Fruit fly (Drosophila melanogaster): Measurements from ENCODE around the gene Usp30.

Gene Usp30

DNA sequence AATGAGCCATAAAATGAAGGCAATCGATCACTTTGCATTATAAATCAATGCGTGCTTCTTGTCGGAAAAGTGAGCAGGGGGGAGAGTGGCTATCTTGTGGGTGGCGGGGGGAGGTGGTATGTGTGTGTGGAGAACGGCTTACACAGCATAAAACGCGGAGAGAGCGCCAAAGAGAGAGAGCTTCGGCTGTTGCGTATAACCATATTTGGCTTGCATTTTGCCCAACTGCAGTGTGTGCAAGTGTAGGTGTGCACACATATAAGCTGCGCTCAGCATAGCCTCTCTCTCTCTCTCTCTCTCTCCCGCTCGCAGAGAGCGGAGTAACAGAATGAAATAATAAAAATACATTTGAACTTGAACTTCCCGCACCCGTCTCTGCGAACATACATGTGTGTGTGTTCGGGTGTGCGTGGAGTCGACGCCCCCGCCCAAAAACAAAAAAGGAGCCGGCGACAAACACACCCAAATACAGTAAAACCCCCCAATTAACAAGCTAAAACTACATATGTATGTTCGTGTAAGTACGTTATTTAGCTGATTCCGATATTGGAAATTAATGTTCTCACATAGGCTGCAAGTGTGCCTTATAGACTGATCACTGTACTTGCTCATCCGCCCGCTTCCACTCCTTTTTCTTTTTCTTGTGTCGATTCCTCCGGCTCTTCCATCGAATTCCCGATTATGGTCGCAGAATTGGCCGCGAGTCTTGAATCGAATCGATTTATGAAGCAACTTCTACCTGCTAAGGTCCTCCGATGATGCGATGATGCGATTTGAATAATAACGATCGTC is 7.4 kb upstream of the Usp30 start (continued):
- no peak for TF ChIP-seq N (GFP tag; optimal IDR thresholded peaks at IDR 0.05)
- peak; percentile 88 for TF ChIP-seq Vsx2 (GFP tag; optimal IDR thresholded peaks at IDR 0.05; ENCODE audit: partially characterized antibody)
- peak; percentile 95 for TF ChIP-seq h (GFP tag; optimal IDR thresholded peaks at IDR 0.05)
- TF ChIP-seq jim (GFP tag; optimal IDR thresholded peaks at IDR 0.05) = peak; percentile 34
- peak; percentile 28 to 91 for TF ChIP-seq foxo (GFP tag; optimal IDR thresholded peaks at IDR 0.05)
- peak; percentile 90 for TF ChIP-seq OdsH (GFP tag; optimal IDR thresholded peaks at IDR 0.05)
- peak; percentile 86 for TF ChIP-seq br (GFP tag; optimal IDR thresholded peaks at IDR 0.05)
- peak; percentile 73 for TF ChIP-seq Jra (GFP tag; optimal IDR thresholded peaks at IDR 0.05)
- peak; percentile 85 for TF ChIP-seq Dif (GFP tag; optimal IDR thresholded peaks at IDR 0.05; ENCODE audit: partially characterized antibody)
- TF ChIP-seq Rel (GFP tag; optimal IDR thresholded peaks at IDR 0.05) = peak; percentile 21
- TF ChIP-seq Rel (tag; optimal IDR thresholded peaks at IDR 0.05) = peak; percentile 83
- TF ChIP-seq Mio (GFP tag; optimal IDR thresholded peaks at IDR 0.05) = peak; percentile 53

- no peak for TF ChIP-seq usp (GFP tag; optimal IDR thresholded peaks at IDR 0.05)
- no peak for TF ChIP-seq Vsx2 (GFP tag; optimal IDR thresholded peaks at IDR 0.05; ENCODE audit: partially characterized antibody)
- no peak for TF ChIP-seq Jra (GFP tag; optimal IDR thresholded peaks at IDR 0.05)
These were observed 6.4 kb upstream of the Usp30 start for dm6 chrX:5885973-5886372.

DNA sequence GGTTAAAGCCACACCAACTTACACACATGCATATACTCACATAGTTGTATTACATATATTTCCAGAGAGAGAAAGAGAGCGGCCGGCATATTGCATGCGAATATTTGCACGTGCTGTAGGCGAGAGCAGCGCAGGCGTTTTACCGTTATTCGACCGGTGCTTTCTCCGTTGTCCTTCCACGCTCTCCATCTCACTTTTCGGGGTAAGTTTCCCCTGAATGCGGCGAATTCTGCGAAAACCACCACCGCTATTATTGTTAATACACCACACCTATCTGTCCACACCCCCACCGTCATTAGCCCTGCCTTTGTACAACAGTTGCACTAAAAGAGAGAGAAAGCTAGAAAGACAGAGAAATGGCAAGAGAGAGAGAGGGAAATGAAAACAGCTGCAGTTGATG is 5.9 kb upstream of the Usp30 start:
- TF ChIP-seq Abd-B (GFP tag; optimal IDR thresholded peaks at IDR 0.05) = no peak
- no peak for TF ChIP-seq HLH106 (tag; optimal IDR thresholded peaks at IDR 0.05)
- no peak for TF ChIP-seq fru (GFP tag; optimal IDR thresholded peaks at IDR 0.05)
- TF ChIP-seq Sp1 (GFP tag; optimal IDR thresholded peaks at IDR 0.05) = no peak
- TF ChIP-seq brk (GFP tag; optimal IDR thresholded peaks at IDR 0.05) = no peak
- TF ChIP-seq br (GFP tag; optimal IDR thresholded peaks at IDR 0.05) = no peak
- no peak for TF ChIP-seq Dif (GFP tag; optimal IDR thresholded peaks at IDR 0.05; ENCODE audit: partially characterized antibody)
- TF ChIP-seq OdsH (GFP tag; optimal IDR thresholded peaks at IDR 0.05) = no peak
- no peak for TF ChIP-seq sage (GFP tag; optimal IDR thresholded peaks at IDR 0.05)
- no peak for TF ChIP-seq woc (GFP tag; optimal IDR thresholded peaks at IDR 0.05)
- TF ChIP-seq rgr (GFP tag; optimal IDR thresholded peaks at IDR 0.05) = no peak
- TF ChIP-seq dsf (GFP tag; optimal IDR thresholded peaks at IDR 0.05; ENCODE audit: borderline replicate concordance) = no peak

- no peak for TF ChIP-seq lola (GFP tag; optimal IDR thresholded peaks at IDR 0.05)
- TF ChIP-seq woc (GFP tag; optimal IDR thresholded peaks at IDR 0.05) = no peak
- TF ChIP-seq psq (GFP tag; optimal IDR thresholded peaks at IDR 0.05) = no peak
- no peak for TF ChIP-seq dl (GFP tag; optimal IDR thresholded peaks at IDR 0.05; ENCODE audit: insufficient read depth in 1 of 2, partially characterized antibody in 2 of 2)
- TF ChIP-seq h (GFP tag; optimal IDR thresholded peaks at IDR 0.05) = no peak
- TF ChIP-seq Abd-B (GFP tag; optimal IDR thresholded peaks at IDR 0.05) = no peak
- TF ChIP-seq CG32264 (GFP tag; optimal IDR thresholded peaks at IDR 0.05) = no peak
- TF ChIP-seq CG9705 (GFP tag; optimal IDR thresholded peaks at IDR 0.05) = no peak
- no peak for TF ChIP-seq usp (GFP tag; optimal IDR thresholded peaks at IDR 0.05)
- no peak for TF ChIP-seq pan (optimal IDR thresholded peaks at IDR 0.05)
- TF ChIP-seq Jra (GFP tag; optimal IDR thresholded peaks at IDR 0.05) = no peak
- TF ChIP-seq N (GFP tag; optimal IDR thresholded peaks at IDR 0.05) = no peak
- TF ChIP-seq CrebA (GFP tag; optimal IDR thresholded peaks at IDR 0.05; ENCODE audit: borderline replicate concordance) = no peak
- TF ChIP-seq sage (GFP tag; optimal IDR thresholded peaks at IDR 0.05) = no peak
- TF ChIP-seq tai (GFP tag; optimal IDR thresholded peaks at IDR 0.05) = no peak
- TF ChIP-seq jim (GFP tag; optimal IDR thresholded peaks at IDR 0.05) = no peak
These were observed 5.3 kb upstream of the Usp30 start for dm6 chrX:5884887-5885286.

- TF ChIP-seq N (GFP tag; optimal IDR thresholded peaks at IDR 0.05) (no peak), psq (GFP tag; optimal IDR thresholded peaks at IDR 0.05) (no peak), usp (GFP tag; optimal IDR thresholded peaks at IDR 0.05) (no peak), foxo (GFP tag; optimal IDR thresholded peaks at IDR 0.05) (no peak), Myc (optimal IDR thresholded peaks at IDR 0.05) (no peak), sage (GFP tag; optimal IDR thresholded peaks at IDR 0.05) (no peak), lola (GFP tag; optimal IDR thresholded peaks at IDR 0.05) (no peak), Rel (GFP tag; optimal IDR thresholded peaks at IDR 0.05) (no peak), Rel (tag; optimal IDR thresholded peaks at IDR 0.05) (no peak), sv (GFP tag; optimal IDR thresholded peaks at IDR 0.05) (no peak), Vsx2 (GFP tag; optimal IDR thresholded peaks at IDR 0.05; ENCODE audit: partially characterized antibody) (no peak), dsf (GFP tag; optimal IDR thresholded peaks at IDR 0.05; ENCODE audit: borderline replicate concordance) (no peak), Dif (GFP tag; optimal IDR thresholded peaks at IDR 0.05; ENCODE audit: partially characterized antibody) (no peak), dl (GFP tag; optimal IDR thresholded peaks at IDR 0.05; ENCODE audit: insufficient read depth in 1 of 2, partially characterized antibody in 2 of 2) (no peak), Dfd (GFP tag; optimal IDR thresholded peaks at IDR 0.05) (no peak), CG32264 (GFP tag; optimal IDR thresholded peaks at IDR 0.05) (no peak), GATAd (GFP tag; optimal IDR thresholded peaks at IDR 0.05) (no peak), Abd-B (GFP tag; optimal IDR thresholded peaks at IDR 0.05) (no peak)
These were observed 4.7 kb upstream of the Usp30 start for dm6 chrX:5884294-5884693.
